Worm (Caenorhabditis elegans) whole organism, young adult: ENCODE data around the gene gos-28.

Source experiments
- B0336.3 ChIP-seq: fragments of 200-800 bp; sonication (Bioruptor generic); IDR thresholded peaks from 2 replicates; pipeline ENCODE4 v1.3.6; 2022; ENCODE audit warnings: missing genetic modification characterization, missing compliant biosample characterization
- C06A6.2 ChIP-seq: fragments of 200-800 bp; sonication (Bioruptor generic); conservative IDR thresholded peaks from 2 replicates; pipeline ENCODE4 v1.3.6; 2022; ENCODE audit warnings: missing genetic modification characterization, missing compliant biosample characterization
- F22D6.2 ChIP-seq: sonication (generic microtip); optimal IDR thresholded peaks from 2 replicates; lab custom pipeline; 2016; ENCODE audit warnings: mild to moderate bottlenecking, missing genetic modification characterization, missing compliant biosample characterization
- F57C9.4 ChIP-seq: sonication (generic microtip); optimal IDR thresholded peaks from 2 replicates; lab custom pipeline; 2017; ENCODE audit warnings: mild to moderate bottlenecking, missing genetic modification characterization, missing compliant biosample characterization
- K12H6.12 ChIP-seq: fragments of 200-800 bp; sonication (Bioruptor generic); optimal IDR thresholded peaks from 2 replicates; lab custom pipeline; 2018; ENCODE audit warnings: mild to moderate bottlenecking, missing genetic modification characterization, missing compliant biosample characterization
- T26A5.8 ChIP-seq: sonication (generic microtip); optimal IDR thresholded peaks from 2 replicates; lab custom pipeline; 2016; ENCODE audit warnings: missing genetic modification characterization, missing compliant biosample characterization
- Y53F4B.3 ChIP-seq: fragments of 200-800 bp; sonication (Bioruptor generic); IDR thresholded peaks from 2 replicates; pipeline ENCODE4 v1.3.6; 2022; ENCODE audit warnings: missing genetic modification reagents, missing genetic modification characterization, missing compliant biosample characterization
- Y56A3A.18 ChIP-seq: fragments of 200-800 bp; sonication (Bioruptor generic); IDR thresholded peaks from 2 replicates; pipeline ENCODE4 v1.3.6; 2022; ENCODE audit warnings: missing genetic modification reagents, missing genetic modification characterization, missing compliant biosample characterization
- athp-1 ChIP-seq: sonication (generic microtip); optimal IDR thresholded peaks from 2 replicates; lab custom pipeline; 2017; ENCODE audit warnings: mild to moderate bottlenecking, missing genetic modification characterization, missing compliant biosample characterization
- attf-6 ChIP-seq: fragments of 200-800 bp; sonication (Bioruptor generic); IDR thresholded peaks from 2 replicates; pipeline ENCODE4 v1.3.6; 2022; ENCODE audit warnings: missing genetic modification reagents, missing genetic modification characterization, missing compliant biosample characterization
- ccch-3 ChIP-seq: fragments of 200-800 bp; sonication (Bioruptor generic); optimal IDR thresholded peaks from 2 replicates; lab custom pipeline; 2018; ENCODE audit warnings: mild to moderate bottlenecking, missing genetic modification characterization, missing compliant biosample characterization
- cebp-2 ChIP-seq: fragments of 200-800 bp; sonication (Bioruptor generic); IDR thresholded peaks from 2 replicates; pipeline ENCODE4 v1.3.6; 2022; ENCODE audit warnings: missing genetic modification characterization, missing compliant biosample characterization
- ceh-40 ChIP-seq: fragments of 200-800 bp; sonication (Bioruptor generic); IDR thresholded peaks from 2 replicates; pipeline ENCODE4 v1.3.6; 2022; ENCODE audit warnings: missing genetic modification characterization, missing compliant biosample characterization
- egl-18 ChIP-seq: fragments of 200-800 bp; sonication (Bioruptor generic); IDR thresholded peaks from 2 replicates; pipeline ENCODE4 v1.3.6; 2022; ENCODE audit warnings: missing genetic modification reagents, missing genetic modification characterization, missing compliant biosample characterization
- egl-44 ChIP-seq: fragments of 200-800 bp; sonication (Bioruptor generic); IDR thresholded peaks from 2 replicates; pipeline ENCODE4 v1.3.6; 2022; ENCODE audit warnings: missing genetic modification reagents, missing genetic modification characterization, missing compliant biosample characterization
- egrh-3 ChIP-seq: fragments of 200-800 bp; sonication (Bioruptor generic); IDR thresholded peaks from 2 replicates; pipeline ENCODE4 v1.3.6; 2022; ENCODE audit warnings: missing genetic modification reagents, missing genetic modification characterization, missing compliant biosample characterization
- ets-4 ChIP-seq: fragments of 200-800 bp; sonication (Bioruptor generic); optimal IDR thresholded peaks from 2 replicates; lab custom pipeline; 2018; ENCODE audit warnings: mild to moderate bottlenecking, missing genetic modification characterization, missing compliant biosample characterization
- fkh-3 ChIP-seq: sonication (generic microtip); optimal IDR thresholded peaks from 2 replicates; lab custom pipeline; 2016; ENCODE audit warnings: mild to moderate bottlenecking, missing genetic modification characterization, missing compliant biosample characterization
- gei-17 ChIP-seq: fragments of 200-800 bp; sonication (Bioruptor generic); optimal IDR thresholded peaks from 2 replicates; lab custom pipeline; 2018; ENCODE audit warnings: mild to moderate bottlenecking, missing genetic modification characterization, missing compliant biosample characterization
- hlh-12 ChIP-seq: sonication (generic microtip); optimal IDR thresholded peaks from 2 replicates; lab custom pipeline; 2016; ENCODE audit warnings: missing genetic modification characterization, missing compliant biosample characterization
- hmg-20 ChIP-seq: fragments of 200-800 bp; sonication (Bioruptor generic); IDR thresholded peaks from 2 replicates; pipeline ENCODE4 v1.3.6; 2022; ENCODE audit warnings: missing genetic modification reagents, missing genetic modification characterization, missing compliant biosample characterization
- hsf-1 ChIP-seq: fragments of 200-800 bp; sonication (Bioruptor generic); IDR thresholded peaks from 2 replicates; pipeline ENCODE4 v1.3.6; 2022; ENCODE audit warnings: missing genetic modification reagents, missing genetic modification characterization, missing compliant biosample characterization
- let-526 ChIP-seq: fragments of 200-800 bp; sonication (Bioruptor generic); IDR thresholded peaks from 2 replicates; pipeline ENCODE4 v1.3.6; 2022; ENCODE audit warnings: missing genetic modification reagents, missing genetic modification characterization, missing compliant biosample characterization
- let-607 ChIP-seq, 2 experiments: fragments of 200-800 bp in 1 of 2; sonication (Bioruptor generic) in 1 of 2; sonication (generic microtip) in 1 of 2; optimal IDR thresholded peaks; 2 replicates each; lab custom pipeline; 2016 to 2018; ENCODE audit warnings: mild to moderate bottlenecking in 2 of 2, missing compliant biosample characterization in 2 of 2, missing genetic modification characterization in 2 of 2, moderate library complexity in 2 of 2, missing genotype in 1 of 2
- lin-35 ChIP-seq, 3 experiments: fragments of 150-350 bp in 2 of 3; sonication (generic microtip) in 1 of 3; optimal IDR thresholded peaks; 2 replicates each; lab custom pipeline; 2014 to 2018; ENCODE audit warnings: missing biosample characterization in 3 of 3, missing genetic modification characterization in 3 of 3, missing genetic modification reagents in 3 of 3
- lin-40 ChIP-seq: sonication (generic microtip); optimal IDR thresholded peaks from 2 replicates; lab custom pipeline; 2016; ENCODE audit warnings: missing genetic modification characterization, mild to moderate bottlenecking, missing compliant biosample characterization, missing genotype, missing genetic modification reagents
- lin-54 ChIP-seq: fragments of 200-800 bp; sonication (Bioruptor generic); optimal IDR thresholded peaks from 2 replicates; lab custom pipeline; 2018; ENCODE audit warnings: mild to moderate bottlenecking, missing genetic modification characterization, missing compliant biosample characterization
- lsl-1 ChIP-seq: fragments of 200-800 bp; sonication (Bioruptor generic); optimal IDR thresholded peaks from 2 replicates; lab custom pipeline; 2018; ENCODE audit warnings: mild to moderate bottlenecking, missing genetic modification characterization, moderate library complexity, missing compliant biosample characterization
- madf-10 ChIP-seq: sonication (generic microtip); optimal IDR thresholded peaks from 2 replicates; lab custom pipeline; 2016; ENCODE audit warnings: mild to moderate bottlenecking, missing genetic modification characterization, missing compliant biosample characterization
- madf-6 ChIP-seq: fragments of 200-800 bp; sonication (Bioruptor generic); IDR thresholded peaks from 2 replicates; pipeline ENCODE4 v1.3.6; 2022; ENCODE audit warnings: missing genetic modification reagents, missing genetic modification characterization, missing compliant biosample characterization
- madf-8 ChIP-seq: fragments of 200-800 bp; sonication (Bioruptor generic); conservative IDR thresholded peaks from 2 replicates; pipeline ENCODE4 v1.3.6; 2022; ENCODE audit warnings: missing genetic modification reagents, missing genetic modification characterization, missing compliant biosample characterization
- mcd-1 ChIP-seq: fragments of 200-800 bp; sonication (Bioruptor generic); IDR thresholded peaks from 2 replicates; pipeline ENCODE4 v1.3.6; 2022; ENCODE audit warnings: missing genetic modification reagents, missing genetic modification characterization, missing compliant biosample characterization
- nfya-2 ChIP-seq: fragments of 200-800 bp; sonication (Bioruptor generic); IDR thresholded peaks from 2 replicates; pipeline ENCODE4 v1.3.6; 2022; ENCODE audit warnings: missing genetic modification reagents, missing genetic modification characterization, missing compliant biosample characterization
- nfyb-1 ChIP-seq: fragments of 200-800 bp; sonication (Bioruptor generic); IDR thresholded peaks from 2 replicates; pipeline ENCODE4 v1.3.6; 2022; ENCODE audit warnings: missing genetic modification reagents, missing genetic modification characterization, missing compliant biosample characterization
- nhr-80 ChIP-seq: sonication (generic microtip); optimal IDR thresholded peaks from 2 replicates; lab custom pipeline; 2016; ENCODE audit warnings: missing genetic modification characterization, missing compliant biosample characterization
- nhr-90 ChIP-seq: sonication (generic microtip); optimal IDR thresholded peaks from 2 replicates; lab custom pipeline; 2016; ENCODE audit warnings: missing genotype, mild to moderate bottlenecking, missing genetic modification characterization, missing compliant biosample characterization
- pha-4 ChIP-seq: fragments of 150-350 bp; sonication (generic microtip); optimal IDR thresholded peaks from 2 replicates; lab custom pipeline; 2014; ENCODE audit warnings: missing biosample characterization, missing genetic modification reagents, missing genetic modification characterization
- rcor-1 ChIP-seq: fragments of 200-800 bp; sonication (Bioruptor generic); IDR thresholded peaks from 2 replicates; pipeline ENCODE4 v1.3.6; 2022; ENCODE audit warnings: missing genetic modification reagents, missing genetic modification characterization, missing compliant biosample characterization
- repo-1 ChIP-seq: sonication (generic microtip); optimal IDR thresholded peaks from 2 replicates; lab custom pipeline; 2017; ENCODE audit warnings: mild to moderate bottlenecking, missing genetic modification characterization, missing compliant biosample characterization
- sea-2 ChIP-seq: fragments of 200-800 bp; sonication (Bioruptor generic); IDR thresholded peaks from 2 replicates; pipeline ENCODE4 v1.3.6; 2022; ENCODE audit warnings: missing genetic modification characterization, missing compliant biosample characterization
- tbp1 ChIP-seq: fragments of 200-800 bp; sonication (Bioruptor generic); optimal IDR thresholded peaks from 2 replicates; lab custom pipeline; 2018; ENCODE audit warnings: mild to moderate bottlenecking, missing genetic modification characterization, missing compliant biosample characterization
- tbx-9 ChIP-seq: sonication (generic microtip); optimal IDR thresholded peaks from 2 replicates; lab custom pipeline; 2016; ENCODE audit warnings: borderline replicate concordance, missing genetic modification characterization, inconsistent platforms, missing compliant biosample characterization
- tlf-1 ChIP-seq: fragments of 200-800 bp; sonication (Bioruptor generic); optimal IDR thresholded peaks from 2 replicates; lab custom pipeline; 2018; ENCODE audit warnings: mild to moderate bottlenecking, missing genetic modification characterization, missing compliant biosample characterization
- unc-62 ChIP-seq: fragments of 150-350 bp; optimal IDR thresholded peaks from 2 replicates; lab custom pipeline; 2014; ENCODE audit warnings: missing biosample characterization, missing genetic modification reagents, missing genetic modification characterization
- xnd-1 ChIP-seq: sonication (generic microtip); optimal IDR thresholded peaks from 2 replicates; lab custom pipeline; 2016; ENCODE audit warnings: missing genotype, missing genetic modification reagents, missing genetic modification characterization, missing compliant biosample characterization
- zfh-2 ChIP-seq: fragments of 200-800 bp; sonication (Bioruptor generic); conservative IDR thresholded peaks from 2 replicates; pipeline ENCODE4 v1.3.6; 2022; ENCODE audit warnings: missing genetic modification reagents, missing genetic modification characterization, missing compliant biosample characterization
- ztf-26 ChIP-seq: sonication (generic microtip); optimal IDR thresholded peaks from 2 replicates; lab custom pipeline; 2017; ENCODE audit warnings: missing genetic modification characterization, missing compliant biosample characterization
- ztf-6 ChIP-seq: fragments of 200-800 bp; sonication (Bioruptor generic); IDR thresholded peaks from 2 replicates; pipeline ENCODE4 v1.3.6; 2022; ENCODE audit warnings: missing genetic modification reagents, missing genetic modification characterization, missing compliant biosample characterization

Gene gos-28

DNA sequence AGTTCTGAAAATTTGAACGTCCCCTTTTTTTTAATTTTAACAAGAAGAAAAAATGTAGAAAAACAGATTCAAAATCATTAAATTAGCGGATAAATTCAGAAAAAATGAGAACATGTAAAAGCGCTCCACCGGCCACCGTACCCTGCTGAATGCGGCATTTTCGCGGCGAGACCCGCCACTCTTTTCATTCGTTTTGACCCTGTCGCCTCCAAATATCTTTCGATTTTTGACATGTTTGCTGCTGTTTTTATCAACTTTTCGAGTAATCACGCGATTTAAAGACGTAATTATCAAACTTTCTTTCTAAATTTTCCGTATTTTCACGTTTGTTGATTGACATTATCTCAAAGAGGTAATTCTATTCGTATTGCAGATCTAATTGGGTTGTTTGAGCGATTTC, 12.8 kb downstream of the gos-28 start, which contains the start of gene gsp-2 (continued):
- TF ChIP-seq let-607 (tag; optimal IDR thresholded peaks at IDR 0.05; lab: Kevin White, UChicago) (peak; percentile 59 to 76), Y53F4B.3 (no peak), lin-35 (GFP tag; optimal IDR thresholded peaks at IDR 0.05; lab: Kevin White, UChicago) (no peak), zfh-2 (peak; percentile 61; the same call in 1 of the 2 replicates), attf-6 (GFP tag; lab: Robert Waterston, UW) (no peak)
- TF ChIP-seq, all 124 proteins: peak for 41

DNA sequence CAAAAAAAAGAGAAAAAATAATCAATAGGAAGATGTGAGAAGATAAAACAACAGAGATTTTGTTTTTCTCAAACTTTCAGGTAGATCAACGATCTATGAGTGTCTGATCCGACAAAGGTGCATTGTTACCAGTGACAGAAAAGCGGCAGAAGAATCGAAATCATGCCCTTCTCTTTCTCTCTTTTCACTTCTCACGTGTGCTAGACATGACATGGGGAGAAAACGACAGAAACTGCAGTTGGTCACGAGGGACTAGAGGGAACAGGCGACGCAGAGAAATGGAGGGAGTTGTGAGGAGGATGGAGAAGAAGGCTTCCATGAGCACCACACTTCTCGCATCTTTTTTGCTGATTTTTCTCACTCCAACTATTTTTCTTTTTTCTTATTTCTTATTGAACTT, 13.8 kb downstream of the gos-28 start, which contains the start of gene F56C9.10:
F56C9.10 (minus strand) TSS at position 97 of the 400 bp plus-strand sequence.
- peak; percentile 83 for TF ChIP-seq nfyb-1
- TF ChIP-seq T26A5.8 (tag; lab: Kevin White, UChicago), result no peak
- TF ChIP-seq madf-10 (tag; lab: Kevin White, UChicago), result peak; percentile 77
- 0 out of 2 replicates have a peak, but pooled peaks have one; percentile 7 for TF ChIP-seq ztf-6 (GFP tag; lab: Robert Waterston, UW)
- TF ChIP-seq ccch-3 (GFP tag; lab: Kevin White, UChicago), result no peak
- peak; percentile 43 for TF ChIP-seq gei-17 (GFP tag; lab: Kevin White, UChicago)
- no peak for TF ChIP-seq cebp-2 (GFP tag; lab: Robert Waterston, UW)
- peak; percentile 74 for TF ChIP-seq F22D6.2 (tag; lab: Kevin White, UChicago)
- peak; percentile 75 for TF ChIP-seq athp-1 (tag; lab: Kevin White, UChicago)
- peak; percentile 58 for TF ChIP-seq tbp1 (GFP tag; lab: Kevin White, UChicago)
- TF ChIP-seq lin-40 (tag; lab: Kevin White, UChicago), result peak; percentile 79
- peak; percentile 60 for TF ChIP-seq mcd-1 (GFP tag; lab: Robert Waterston, UW)
- TF ChIP-seq let-526, result peak; percentile 51; the same call in 1 of the 2 replicates
- peak; percentile 78 for TF ChIP-seq nhr-80 (tag; lab: Kevin White, UChicago)
- no peak for TF ChIP-seq F57C9.4 (tag; lab: Kevin White, UChicago)
- TF ChIP-seq rcor-1 (GFP tag; lab: Robert Waterston, UW), result 0 out of 2 replicates have a peak, but pooled peaks have one; percentile 20
- TF ChIP-seq sea-2 (GFP tag; lab: Robert Waterston, UW), result no peak
- no peak for TF ChIP-seq hsf-1 (GFP tag; lab: Robert Waterston, UW)
- TF ChIP-seq unc-62 (GFP tag; lab: Kevin White, UChicago), result peak; percentile 90
- no peak for TF ChIP-seq egrh-3 (GFP tag; lab: Robert Waterston, UW)
- TF ChIP-seq madf-6 (GFP tag; lab: Robert Waterston, UW), result no peak
- no peak for TF ChIP-seq nfya-2 (GFP tag; lab: Robert Waterston, UW)
- TF ChIP-seq madf-8 (GFP tag; lab: Robert Waterston, UW), result no peak
- 0 out of 2 replicates have a peak, but pooled peaks have one; percentile 5 for TF ChIP-seq hmg-20 (GFP tag; lab: Robert Waterston, UW)
- 0 out of 2 replicates have a peak, but pooled peaks have one; percentile 14 for TF ChIP-seq C06A6.2 (GFP tag; lab: Robert Waterston, UW)
- TF ChIP-seq lsl-1 (GFP tag; lab: Kevin White, UChicago), result no peak
- TF ChIP-seq lin-54 (GFP tag; lab: Kevin White, UChicago), result peak; percentile 50
- peak; percentile 64 for TF ChIP-seq repo-1 (tag; lab: Kevin White, UChicago)
- no peak for TF ChIP-seq egl-18 (GFP tag; lab: Robert Waterston, UW)
- no peak for TF ChIP-seq pha-4
- TF ChIP-seq B0336.3 (GFP tag; lab: Robert Waterston, UW), result peak; percentile 90
- TF ChIP-seq ceh-40 (GFP tag; lab: Robert Waterston, UW), result no peak
- TF ChIP-seq let-607 (tag; optimal IDR thresholded peaks at IDR 0.05; lab: Kevin White, UChicago), result peak; percentile 67 to 69
- no peak for TF ChIP-seq xnd-1 (tag; lab: Kevin White, UChicago)
- no peak for TF ChIP-seq Y56A3A.18 (GFP tag; lab: Robert Waterston, UW)
- TF ChIP-seq fkh-3 (tag; lab: Kevin White, UChicago), result no peak
- peak; percentile 62 for TF ChIP-seq ztf-26 (tag; lab: Kevin White, UChicago)
- peak; percentile 78 for TF ChIP-seq K12H6.12 (tag; lab: Kevin White, UChicago)
- peak; percentile 47 for TF ChIP-seq nhr-90
- 0 out of 2 replicates have a peak, but pooled peaks have one; percentile 34 for TF ChIP-seq egl-44 (GFP tag; lab: Robert Waterston, UW)
- no peak for TF ChIP-seq hlh-12 (tag; lab: Kevin White, UChicago)
- peak; percentile 67 for TF ChIP-seq tlf-1 (GFP tag; lab: Kevin White, UChicago)
- TF ChIP-seq ets-4 (GFP tag; lab: Kevin White, UChicago), result peak; percentile 19
- no peak for TF ChIP-seq tbx-9 (tag; lab: Kevin White, UChicago)
